Worm (Caenorhabditis elegans) whole organism, early embryonic: ENCODE data around the gene R04D3.2.

Experiments
- F13C5.2 ChIP-seq: sonication (generic microtip); optimal IDR thresholded peaks from 2 replicates; lab custom pipeline; 2017; ENCODE audit warnings: mild to moderate bottlenecking, missing genetic modification characterization, inconsistent platforms, missing compliant biosample characterization
- aly-1 ChIP-seq: sonication (generic microtip); optimal IDR thresholded peaks from 2 replicates; lab custom pipeline; 2016; ENCODE audit warnings: missing genetic modification characterization, missing compliant biosample characterization
- ama-1 ChIP-seq: fragments of 150-350 bp; optimal IDR thresholded peaks from 2 replicates; lab custom pipeline; 2014
- flt-1 ChIP-seq: fragments of 200-800 bp; sonication (Bioruptor generic); IDR thresholded peaks from 2 replicates; pipeline ENCODE4 v1.3.6; 2022; ENCODE audit warnings: missing genetic modification characterization, missing compliant biosample characterization
- hnd-1 ChIP-seq: sonication (generic microtip); optimal IDR thresholded peaks from 2 replicates; lab custom pipeline; 2016; ENCODE audit warnings: missing genetic modification characterization, missing compliant biosample characterization
- pes-1 ChIP-seq: fragments of 200-800 bp; sonication (Bioruptor generic); IDR thresholded peaks from 2 replicates; pipeline ENCODE4 v1.3.6; 2022; ENCODE audit warnings: missing genetic modification reagents, missing genetic modification characterization, missing compliant biosample characterization
- tra-4 ChIP-seq: sonication (generic microtip); optimal IDR thresholded peaks from 2 replicates; lab custom pipeline; 2017; ENCODE audit warnings: missing genetic modification characterization, missing compliant biosample characterization

DNA sequence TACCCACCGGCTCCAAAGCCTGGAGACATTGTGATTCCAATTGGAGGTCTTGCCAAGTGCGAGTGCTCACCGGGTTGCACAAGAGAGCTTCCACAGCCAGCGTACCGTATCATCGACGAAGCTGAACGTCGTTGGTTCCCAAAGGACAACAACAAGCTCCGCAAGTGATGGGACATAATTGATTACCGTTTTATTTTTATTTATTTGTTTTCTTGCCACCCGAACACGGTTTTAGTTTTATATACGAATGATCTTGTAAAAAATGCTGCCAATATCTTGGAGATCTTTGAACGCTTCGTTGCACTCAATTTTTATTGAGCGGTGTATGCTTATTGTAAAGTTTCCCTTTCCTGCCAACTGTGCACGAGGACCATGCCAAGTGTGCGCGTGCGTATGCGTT, 48.2 kb downstream of the R04D3.2 start, which contains the start of gene K08H2.4:
- TF ChIP-seq hnd-1 (tag; lab: Kevin White, UChicago) = no peak
- TF ChIP-seq ama-1 (lab: Kevin White, UChicago) = no peak
- TF ChIP-seq F13C5.2 (tag; lab: Kevin White, UChicago) = no peak
- TF ChIP-seq aly-1 (tag; lab: Kevin White, UChicago) = no peak
- TF ChIP-seq flt-1 (GFP tag; lab: Robert Waterston, UW) = no peak
- TF ChIP-seq pes-1 (GFP tag; lab: Robert Waterston, UW) = no peak
- no peak for TF ChIP-seq tra-4 (tag; lab: Kevin White, UChicago)
